Fruit fly (Drosophila melanogaster) whole organism, prepupa: ENCODE results near the gene Rab23.

ENCODE experiments used
- CG11902 ChIP-seq: fragments of 200-800 bp; sonication (Bioruptor generic); optimal IDR thresholded peaks from 3 replicates; lab custom pipeline; 2016; ENCODE audit warnings: missing biosample characterization, missing genetic modification characterization
- CG1621 ChIP-seq: fragments of 200-800 bp; sonication (Bioruptor generic); optimal IDR thresholded peaks from 3 replicates; lab custom pipeline; 2018; ENCODE audit warnings: missing biosample characterization, mild to moderate bottlenecking, missing genetic modification characterization
- CG16779 ChIP-seq: fragments of 200-800 bp; sonication (Bioruptor generic); optimal IDR thresholded peaks from 3 replicates; lab custom pipeline; 2017; ENCODE audit warnings: missing biosample characterization, mild to moderate bottlenecking, missing genetic modification characterization
- CG32006 ChIP-seq: fragments of 200-800 bp; sonication (Bioruptor generic); optimal IDR thresholded peaks from 3 replicates; lab custom pipeline; 2017; ENCODE audit warnings: missing biosample characterization, mild to moderate bottlenecking, missing genetic modification characterization
- CG3919 ChIP-seq: fragments of 200-800 bp; sonication (Bioruptor generic); optimal IDR thresholded peaks from 3 replicates; lab custom pipeline; 2016; ENCODE audit warnings: missing biosample characterization, missing genetic modification characterization
- CG6792 ChIP-seq: fragments of 200-800 bp; sonication (Bioruptor generic); optimal IDR thresholded peaks from 3 replicates; lab custom pipeline; 2016; ENCODE audit warnings: missing biosample characterization, missing genetic modification characterization
- Gug ChIP-seq: fragments of 200-800 bp; sonication (Bioruptor generic); IDR thresholded peaks from 2 replicates; pipeline ENCODE4 v1.3.6; 2022; ENCODE audit warnings: missing biosample characterization, missing genetic modification characterization
- Hr38 ChIP-seq: sonication (Bioruptor generic); optimal IDR thresholded peaks from 2 replicates; lab custom pipeline; 2016; ENCODE audit warnings: missing biosample characterization, missing genetic modification characterization
- Hr39 ChIP-seq: fragments of 200-800 bp; sonication (Bioruptor generic); optimal IDR thresholded peaks from 2 replicates; lab custom pipeline; 2016; ENCODE audit warnings: missing biosample characterization, missing genetic modification characterization
- Sox14 ChIP-seq: fragments of 200-800 bp; sonication (Bioruptor generic); optimal IDR thresholded peaks from 3 replicates; lab custom pipeline; 2016; ENCODE audit warnings: missing biosample characterization, missing genetic modification characterization
- eg ChIP-seq: fragments of 200-800 bp; sonication (Bioruptor generic); IDR thresholded peaks from 3 replicates; pipeline ENCODE4 v1.3.6; 2022; ENCODE audit warnings: missing biosample characterization, missing genetic modification characterization
- fd59A ChIP-seq: fragments of 200-800 bp; sonication (Bioruptor generic); optimal IDR thresholded peaks from 2 replicates; lab custom pipeline; 2017; ENCODE audit warnings: missing biosample characterization, mild to moderate bottlenecking, missing genetic modification characterization, missing genetic modification reagents
- fd85E ChIP-seq: fragments of 200-800 bp; sonication (Bioruptor generic); optimal IDR thresholded peaks from 3 replicates; lab custom pipeline; 2016; ENCODE audit warnings: missing biosample characterization, missing genetic modification characterization
- net ChIP-seq: fragments of 200-800 bp; sonication (Bioruptor generic); optimal IDR thresholded peaks from 3 replicates; lab custom pipeline; 2016; ENCODE audit warnings: missing biosample characterization, missing genetic modification characterization

dm6 chr3R:5684550-5685118 is 600 bp downstream of the Rab23 start:
- TF ChIP-seq Sox14 (GFP tag; lab: Kevin White, UChicago) (no peak), CG11902 (GFP tag; lab: Kevin White, UChicago) (no peak), CG6792 (no peak), CG16779 (tag; lab: Kevin White, UChicago) (no peak), Gug (GFP tag; lab: Robert Waterston, UW) (no peak), Hr39 (GFP tag; lab: Kevin White, UChicago) (no peak), CG3919 (no peak), CG32006 (no peak), net (GFP tag; lab: Kevin White, UChicago) (no peak), fd85E (GFP tag; lab: Kevin White, UChicago) (no peak), CG1621 (tag; lab: Kevin White, UChicago) (no peak), eg (no peak), fd59A (GFP tag; lab: Kevin White, UChicago) (no peak), Hr38 (GFP tag; lab: Kevin White, UChicago) (no peak)
